Fruit fly (Drosophila melanogaster): Measurements from ENCODE around the gene Ugt302C1.
A peak's percentile ranks its signal among the peaks of the same experiment; 100 is the strongest.

The Ugt302C1 gene

DNA sequence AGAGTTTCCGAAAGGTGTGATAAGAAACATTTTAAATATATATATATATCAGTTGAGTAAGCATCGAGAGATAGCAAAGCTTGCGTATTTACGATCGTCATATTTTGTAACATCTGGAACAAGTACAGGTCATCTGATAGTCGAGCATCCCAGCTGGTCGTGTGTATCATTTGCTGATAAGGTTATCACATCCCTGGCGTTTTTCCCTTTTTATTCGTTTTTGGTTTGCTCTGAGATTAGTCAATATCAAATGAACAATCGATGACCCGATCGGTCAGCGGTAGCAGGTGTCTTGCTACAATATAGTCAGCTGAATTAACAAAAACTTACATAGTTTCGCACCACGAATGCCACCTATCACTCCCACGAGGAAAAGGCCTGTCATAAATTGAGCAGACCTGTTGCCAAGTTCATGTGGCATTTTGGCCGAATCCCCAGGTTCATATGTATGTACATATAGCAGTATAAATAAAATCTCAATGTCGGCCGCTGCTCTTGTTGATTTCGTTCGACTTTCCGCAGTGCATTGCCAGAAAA is 44.1 kb downstream of the Ugt302C1 start (continued):
- no peak for TF ChIP-seq repo (GFP tag; optimal IDR thresholded peaks at IDR 0.05)
- no peak for TF ChIP-seq NC2α (GFP tag; optimal IDR thresholded peaks at IDR 0.05)
- peak; percentile 73; the same call in 1 of the 2 replicates for TF ChIP-seq sob (GFP tag; IDR thresholded peaks at IDR 0.05)
- TF ChIP-seq CG13123 (GFP tag; optimal IDR thresholded peaks at IDR 0.05) = no peak
- peak in 1 of 2 experiments; percentile 64 for TF ChIP-seq Hr78 (GFP tag; optimal IDR thresholded peaks at IDR 0.05)
- peak; percentile 55 for TF ChIP-seq CG17568 (GFP tag; optimal IDR thresholded peaks at IDR 0.05)
- no peak for TF ChIP-seq CG11456 (GFP tag; IDR thresholded peaks at IDR 0.05)
- no peak for TF ChIP-seq Jarid2 (GFP tag; optimal IDR thresholded peaks at IDR 0.05)
- no peak for TF ChIP-seq CG15696 (tag; optimal IDR thresholded peaks at IDR 0.05)
- TF ChIP-seq ewg (GFP tag; optimal IDR thresholded peaks at IDR 0.05) = no peak
- 0 out of 2 replicates have a peak, but pooled peaks have one; percentile 23 for TF ChIP-seq stc (GFP tag; IDR thresholded peaks at IDR 0.05)
- peak; percentile 51 for TF ChIP-seq lilli (GFP tag; optimal IDR thresholded peaks at IDR 0.05)
- no peak for TF ChIP-seq CG10321 (GFP tag; IDR thresholded peaks at IDR 0.05)
- no peak for TF ChIP-seq fru (optimal IDR thresholded peaks at IDR 0.05)
- TF ChIP-seq cad (GFP tag; optimal IDR thresholded peaks at IDR 0.05) = no peak
- no peak for TF ChIP-seq YL-1 (GFP tag; optimal IDR thresholded peaks at IDR 0.05)
- peak; percentile 53 for TF ChIP-seq CG13424 (tag; optimal IDR thresholded peaks at IDR 0.05)
- no peak for TF ChIP-seq Nf-YC (tag; optimal IDR thresholded peaks at IDR 0.05)
- peak; percentile 49 for TF ChIP-seq CG34376 (GFP tag; optimal IDR thresholded peaks at IDR 0.05)
- TF ChIP-seq TFAM (GFP tag; optimal IDR thresholded peaks at IDR 0.05) = no peak
- peak; percentile 50 for TF ChIP-seq HLH3B (GFP tag; IDR thresholded peaks at IDR 0.05)
- 0 out of 2 replicates have a peak, but pooled peaks have one; percentile 14 for TF ChIP-seq wdn (GFP tag; IDR thresholded peaks at IDR 0.05)
- TF ChIP-seq tin (GFP tag; optimal IDR thresholded peaks at IDR 0.05) = peak; percentile 5
- peak; percentile 55 for TF ChIP-seq CG10209 (GFP tag; optimal IDR thresholded peaks at IDR 0.05)
- TF ChIP-seq CG33213 (GFP tag; optimal IDR thresholded peaks at IDR 0.05) = no peak
- no peak for TF ChIP-seq yki (optimal IDR thresholded peaks at IDR 0.05)
- peak; percentile 37; the same call in 1 of the 2 replicates for TF ChIP-seq ssp (GFP tag; IDR thresholded peaks at IDR 0.05)
- peak; percentile 41 for TF ChIP-seq Hr3 (GFP tag; optimal IDR thresholded peaks at IDR 0.05)
- peak; percentile 46 for TF ChIP-seq Fer1 (GFP tag; optimal IDR thresholded peaks at IDR 0.05)
- TF ChIP-seq zfh1 (GFP tag; IDR thresholded peaks at IDR 0.05) = peak; percentile 58; the same call in 1 of the 3 replicates
- peak; percentile 55 for TF ChIP-seq sisA (GFP tag; IDR thresholded peaks at IDR 0.05)
- no peak for TF ChIP-seq eve (GFP tag; optimal IDR thresholded peaks at IDR 0.05)
- TF ChIP-seq Doc3 (GFP tag; IDR thresholded peaks at IDR 0.05; ENCODE audit: partially characterized antibody) = no peak
- no peak for TF ChIP-seq h (optimal IDR thresholded peaks at IDR 0.05)
- no peak for TF ChIP-seq Lim3 (GFP tag; IDR thresholded peaks at IDR 0.05)
- peak; percentile 79 for TF ChIP-seq grau (tag; optimal IDR thresholded peaks at IDR 0.05)
- peak; percentile 62 for TF ChIP-seq CoRest (tag; optimal IDR thresholded peaks at IDR 0.05)
- no peak for TF ChIP-seq gfzf (GFP tag; optimal IDR thresholded peaks at IDR 0.05)
- no peak for TF ChIP-seq Camta (GFP tag; optimal IDR thresholded peaks at IDR 0.05)
- TF ChIP-seq ap (GFP tag; IDR thresholded peaks at IDR 0.05) = no peak
- TF ChIP-seq Rfx (GFP tag; IDR thresholded peaks at IDR 0.05) = peak; percentile 75
- TF ChIP-seq lov (optimal IDR thresholded peaks at IDR 0.05) = no peak
- TF ChIP-seq lov (GFP tag; IDR thresholded peaks at IDR 0.05) = no peak
- peak; percentile 38 for TF ChIP-seq CG12942 (GFP tag; optimal IDR thresholded peaks at IDR 0.05)
- no peak for TF ChIP-seq zf30C (GFP tag; optimal IDR thresholded peaks at IDR 0.05)
- TF ChIP-seq Xrp1 (GFP tag; IDR thresholded peaks at IDR 0.05) = no peak
- TF ChIP-seq CG8478 (optimal IDR thresholded peaks at IDR 0.05) = no peak
- TF ChIP-seq salm (tag; optimal IDR thresholded peaks at IDR 0.05) = peak; percentile 20
- peak; percentile 39 for TF ChIP-seq Dip3 (GFP tag; optimal IDR thresholded peaks at IDR 0.05)
- peak; percentile 7 for TF ChIP-seq Usf (GFP tag; optimal IDR thresholded peaks at IDR 0.05)
- TF ChIP-seq D19B (GFP tag; optimal IDR thresholded peaks at IDR 0.05) = peak; percentile 100
- no peak for TF ChIP-seq vfl (GFP tag; optimal IDR thresholded peaks at IDR 0.05)
- TF ChIP-seq CG17912 (GFP tag; optimal IDR thresholded peaks at IDR 0.05) = no peak
